Worm (Caenorhabditis elegans) whole organism, L2 larva: ENCODE data around the gene F56H11.2.

Experiments used
- ama-1 ChIP-seq: fragments of 150-350 bp; optimal IDR thresholded peaks from 2 replicates; lab custom pipeline; 2018; ENCODE audit warnings: inconsistent platforms
- nhr-11 ChIP-seq: fragments of 150-350 bp; optimal IDR thresholded peaks from 2 replicates; lab custom pipeline; 2014; ENCODE audit warnings: missing biosample characterization, missing genetic modification characterization
- ztf-11 ChIP-seq: sonication (generic microtip); optimal IDR thresholded peaks from 2 replicates; lab custom pipeline; 2017; ENCODE audit warnings: missing biosample characterization, missing genetic modification characterization

ce11 chrIV:9525682-9526416, 7.1 kb downstream of the F56H11.2 start, which contains the start of gene elo-1:
- TF ChIP-seq nhr-11 (tag; lab: Kevin White, UChicago) = no peak
- no peak for TF ChIP-seq ama-1
- TF ChIP-seq ztf-11 (tag; lab: Kevin White, UChicago) = no peak
